Worm (Caenorhabditis elegans) whole organism, young adult: Measurements from ENCODE around the gene K08H2.3.

Experiments
- K12H6.12 ChIP-seq: fragments of 200-800 bp; sonication (Bioruptor generic); optimal IDR thresholded peaks from 2 replicates; lab custom pipeline; 2018; ENCODE audit warnings: mild to moderate bottlenecking, missing genetic modification characterization, missing compliant biosample characterization
- dpff-1 ChIP-seq: sonication (generic microtip); optimal IDR thresholded peaks from 2 replicates; lab custom pipeline; 2017; ENCODE audit warnings: mild to moderate bottlenecking, missing genetic modification characterization, missing compliant biosample characterization
- hlh-26 ChIP-seq: fragments of 200-800 bp; sonication (Bioruptor generic); conservative IDR thresholded peaks from 2 replicates; pipeline ENCODE4 v1.3.6; 2022; ENCODE audit warnings: missing genetic modification reagents, missing genetic modification characterization, missing compliant biosample characterization
- let-607 ChIP-seq, 2 experiments: fragments of 200-800 bp in 1 of 2; sonication (Bioruptor generic) in 1 of 2; sonication (generic microtip) in 1 of 2; optimal IDR thresholded peaks; 2 replicates each; lab custom pipeline; 2016 to 2018; ENCODE audit warnings: mild to moderate bottlenecking in 2 of 2, missing compliant biosample characterization in 2 of 2, missing genetic modification characterization in 2 of 2, moderate library complexity in 2 of 2, missing genotype in 1 of 2
- lin-54 ChIP-seq: fragments of 200-800 bp; sonication (Bioruptor generic); optimal IDR thresholded peaks from 2 replicates; lab custom pipeline; 2018; ENCODE audit warnings: mild to moderate bottlenecking, missing genetic modification characterization, missing compliant biosample characterization
- nhr-179 ChIP-seq: sonication (generic microtip); optimal IDR thresholded peaks from 2 replicates; lab custom pipeline; 2016; ENCODE audit warnings: mild to moderate bottlenecking, missing genetic modification characterization, missing compliant biosample characterization
- nhr-27 ChIP-seq: fragments of 200-800 bp; sonication (Bioruptor generic); optimal IDR thresholded peaks from 2 replicates; lab custom pipeline; 2018; ENCODE audit warnings: mild to moderate bottlenecking, missing genetic modification characterization, moderate library complexity, missing compliant biosample characterization
- snpc-1.3 ChIP-seq: sonication (generic microtip); optimal IDR thresholded peaks from 2 replicates; lab custom pipeline; 2017; ENCODE audit warnings: missing genetic modification characterization, mild to moderate bottlenecking, missing compliant biosample characterization, antibody characterized with exemption, moderate library complexity, missing genotype, missing genetic modification reagents; ENCODE audit not compliant: insufficient read depth
- snpc-4 ChIP-seq, 5 experiments: fragments of 150-350 bp in 1 of 5; sonication (generic microtip) in 4 of 5; optimal IDR thresholded peaks; 2 replicates each; lab custom pipeline; 2014 to 2018; ENCODE audit warnings: missing genetic modification characterization in 5 of 5, missing biosample characterization in 3 of 5, antibody characterized with exemption in 2 of 5, mild to moderate bottlenecking in 2 of 5, missing compliant biosample characterization in 2 of 5, missing genotype in 2 of 5, moderate library complexity in 2 of 5, missing genetic modification reagents in 1 of 5
- ztf-22 ChIP-seq: fragments of 200-800 bp; sonication (Bioruptor generic); optimal IDR thresholded peaks from 2 replicates; lab custom pipeline; 2018; ENCODE audit warnings: mild to moderate bottlenecking, missing genetic modification characterization, moderate library complexity, missing compliant biosample characterization

DNA sequence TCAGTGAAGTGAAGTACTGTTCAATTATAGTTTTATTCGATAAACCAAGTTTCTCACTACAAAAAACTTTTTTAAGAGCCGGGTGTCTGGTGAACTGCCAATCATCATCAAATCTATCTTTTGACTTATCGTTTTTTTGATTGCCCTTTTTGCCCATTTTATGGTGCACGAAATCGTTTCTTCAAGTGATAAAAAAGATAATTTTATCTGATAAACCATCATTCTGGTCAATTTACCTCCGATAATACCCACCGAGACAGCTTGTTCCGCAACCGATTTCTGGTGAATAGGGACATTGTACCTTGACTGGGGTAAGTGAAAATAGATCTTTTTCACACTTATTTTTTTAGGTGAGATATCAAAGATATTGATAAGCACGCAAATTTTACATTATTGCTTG is 20.4 kb downstream of the K08H2.3 start, which contains the start of gene K08H2.10:
- TF ChIP-seq snpc-4 (GFP tag; optimal IDR thresholded peaks at IDR 0.05; lab: Kevin White, UChicago) (no peak), snpc-4 (tag; optimal IDR thresholded peaks at IDR 0.05; lab: Kevin White, UChicago) (no peak), let-607 (tag; optimal IDR thresholded peaks at IDR 0.05; lab: Kevin White, UChicago) (peak in 1 of 2 experiments; percentile 30), ztf-22 (GFP tag; lab: Kevin White, UChicago) (peak; percentile 2), snpc-1.3 (no peak), dpff-1 (no peak), nhr-27 (tag; lab: Kevin White, UChicago) (no peak), nhr-179 (tag; lab: Kevin White, UChicago) (no peak), K12H6.12 (no peak), hlh-26 (GFP tag; lab: Robert Waterston, UW) (no peak), lin-54 (GFP tag; lab: Kevin White, UChicago) (no peak)
